Worm (Caenorhabditis elegans) whole organism, early embryonic: ENCODE data around the gene sre-32.

Experiments
- ama-1 ChIP-seq: fragments of 150-350 bp; optimal IDR thresholded peaks from 2 replicates; lab custom pipeline; 2014
- hmg-4 ChIP-seq: fragments of 200-800 bp; sonication (Bioruptor generic); optimal IDR thresholded peaks from 2 replicates; lab custom pipeline; 2018; ENCODE audit warnings: mild to moderate bottlenecking, missing genetic modification characterization, missing compliant biosample characterization
- pes-1 ChIP-seq: fragments of 200-800 bp; sonication (Bioruptor generic); IDR thresholded peaks from 2 replicates; pipeline ENCODE4 v1.3.6; 2022; ENCODE audit warnings: missing genetic modification reagents, missing genetic modification characterization, missing compliant biosample characterization

- TF ChIP-seq hmg-4 (GFP tag; lab: Kevin White, UChicago), result no peak
- TF ChIP-seq pes-1 (GFP tag; lab: Robert Waterston, UW), result no peak
- no peak for TF ChIP-seq ama-1 (lab: Kevin White, UChicago)
Measured at ce11 chrII:12502784-12503183, 46.3 kb upstream of the sre-32 start, which contains the start of gene ador-1.
